Worm (Caenorhabditis elegans): ENCODE measurements around the gene hsp-3.

The hsp-3 gene

DNA sequence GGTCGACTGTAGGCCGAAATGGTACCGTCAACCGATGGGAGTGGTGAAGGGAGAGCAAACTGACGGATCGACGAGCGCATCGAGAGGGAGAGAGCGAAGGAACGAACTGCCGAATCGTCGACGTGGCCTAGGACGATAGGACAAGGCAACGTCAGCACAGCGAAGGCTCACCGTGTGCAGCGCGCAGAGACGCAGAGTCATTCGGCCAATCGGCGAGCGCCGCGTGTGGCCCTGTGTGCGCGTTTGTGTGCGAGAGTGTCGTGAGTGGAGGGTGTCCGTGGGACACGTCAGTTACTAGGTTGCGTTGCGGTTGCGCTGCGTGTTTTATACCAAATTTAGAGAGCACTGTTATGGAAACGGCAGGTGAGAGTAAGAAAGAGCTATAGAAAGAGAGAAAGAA lies at the start of gene hsp-3:
hsp-3 (minus strand) TSS at position 158 of the 400 bp plus-strand sequence.
- no peak for TF ChIP-seq unc-62 (GFP tag; optimal IDR thresholded peaks at IDR 0.05)

DNA sequence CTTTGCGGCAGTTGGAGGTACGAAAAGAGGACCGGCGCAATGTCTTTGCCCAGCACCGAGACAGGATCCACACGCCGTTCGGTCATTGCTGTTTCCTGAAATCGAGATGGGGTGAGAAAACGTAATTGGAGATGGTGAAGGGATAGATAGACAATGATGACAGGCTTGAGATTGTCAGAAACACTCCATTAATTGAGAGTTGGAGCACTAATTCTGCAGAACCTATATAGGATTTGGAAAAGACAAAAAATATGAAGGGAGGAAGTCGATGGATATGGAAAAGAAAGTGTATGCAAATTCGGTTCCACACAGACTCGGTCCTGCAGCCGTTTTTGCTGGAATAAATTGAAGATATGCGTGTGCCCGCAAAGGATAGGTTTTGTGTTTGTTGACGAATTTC lies 46.3 kb upstream of the hsp-3 start, which contains the start of gene Y72A10A.1:
Y72A10A.1 (minus strand) TSS at position 101 of the 400 bp plus-strand sequence.
- TF ChIP-seq unc-62 (GFP tag; optimal IDR thresholded peaks at IDR 0.05), result no peak

DNA sequence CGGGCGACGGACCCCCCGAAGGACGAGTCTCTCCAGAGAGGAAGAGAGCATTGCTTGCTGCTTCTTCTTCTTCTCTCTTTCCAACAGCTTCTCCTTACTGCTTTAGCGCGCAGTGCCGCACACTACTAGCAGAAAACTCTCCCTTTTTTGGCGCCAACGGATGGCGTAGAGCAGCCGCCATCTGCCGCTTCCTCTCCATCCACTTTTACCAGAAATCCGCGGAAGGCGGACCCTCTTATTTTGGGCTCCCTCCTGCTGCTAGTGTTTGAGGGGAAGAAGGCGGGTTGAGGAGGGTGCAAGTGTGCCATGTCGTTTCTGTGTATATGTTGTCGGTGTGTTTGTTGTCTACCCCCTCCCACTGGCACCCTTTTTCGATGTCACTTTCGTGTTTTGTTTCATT lies 42.5 kb upstream of the hsp-3 start:
- TF ChIP-seq unc-62 (GFP tag; optimal IDR thresholded peaks at IDR 0.05), result no peak

- TF ChIP-seq unc-62 (GFP tag; optimal IDR thresholded peaks at IDR 0.05), result no peak
Observed at ce11 chrX:6129277-6129676, 37.4 kb upstream of the hsp-3 start.

ce11 chrX:6128773-6129172 lies 36.8 kb upstream of the hsp-3 start:
- TF ChIP-seq unc-62 (GFP tag; optimal IDR thresholded peaks at IDR 0.05), result no peak

ce11 chrX:6128225-6128686 lies 36.3 kb upstream of the hsp-3 start, which contains the start of gene C15H9.9:
Gene C15H9.9 (minus strand): TSS chrX:6128275.
- no peak for TF ChIP-seq unc-62 (GFP tag; optimal IDR thresholded peaks at IDR 0.05)

DNA sequence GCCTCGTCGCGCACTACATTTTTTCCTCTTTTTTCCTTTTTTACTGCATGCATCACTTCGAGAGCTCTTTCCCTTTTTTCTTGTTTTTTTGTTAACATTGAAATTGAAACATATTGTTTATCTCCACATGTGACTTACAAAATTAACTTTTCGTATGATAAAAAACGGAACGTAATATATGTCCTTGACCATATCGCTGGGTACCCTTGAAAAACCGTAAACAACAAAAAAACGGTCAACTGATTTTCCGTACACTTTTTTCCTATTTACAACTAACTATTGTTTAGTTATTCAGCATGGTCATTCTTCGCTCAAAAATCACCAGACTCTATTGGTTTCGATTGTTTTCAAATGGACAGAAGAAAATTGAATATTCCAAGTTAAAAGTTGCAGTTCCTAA lies 30.1 kb upstream of the hsp-3 start, which contains the start of gene nnt-1:
nnt-1 (plus strand) TSS at position 286 of the 400 bp plus-strand sequence.
- TF ChIP-seq unc-62 (GFP tag; optimal IDR thresholded peaks at IDR 0.05), result no peak

- TF ChIP-seq unc-62 (GFP tag; optimal IDR thresholded peaks at IDR 0.05), result no peak
Observed at ce11 chrX:6121279-6121678, 29.4 kb upstream of the hsp-3 start.

DNA sequence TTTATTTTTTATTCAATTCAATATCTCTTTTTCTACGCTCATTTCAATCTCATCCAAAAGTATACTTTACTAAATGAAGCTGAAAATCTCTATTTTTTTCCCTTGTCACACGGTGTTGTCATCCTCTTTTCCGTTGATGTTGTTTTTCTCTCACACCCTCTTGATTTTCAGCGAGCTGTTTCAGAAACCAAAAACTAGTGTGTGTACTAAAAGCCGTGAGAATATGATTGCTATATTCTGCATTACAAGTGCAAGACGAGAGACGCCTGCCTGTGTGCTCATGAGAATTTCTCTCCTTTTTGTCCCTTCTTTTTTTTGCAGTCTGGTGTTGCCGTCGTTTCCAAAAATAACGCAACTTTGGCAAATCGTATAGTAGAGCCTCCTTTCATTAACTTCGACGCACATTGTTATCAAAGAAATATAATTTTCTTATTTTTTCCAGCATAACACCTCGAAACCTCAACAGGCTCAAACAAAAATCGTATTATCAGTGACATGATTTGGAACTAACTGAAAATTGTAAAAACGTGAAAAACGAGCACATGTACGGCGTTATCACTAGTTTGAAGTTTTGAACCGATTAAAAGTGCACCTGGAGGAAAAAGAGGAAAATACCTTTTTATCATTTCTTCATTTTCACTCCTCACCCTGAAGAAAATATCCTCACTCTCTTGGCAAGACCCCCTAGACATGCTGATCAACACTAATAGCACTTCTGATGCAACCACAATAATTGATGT lies 26.3 kb upstream of the hsp-3 start, which contains the start of gene C15H9.2:
C15H9.2 (plus strand) TSS at position 441 of the 740 bp plus-strand sequence.
- TF ChIP-seq unc-62 (GFP tag; optimal IDR thresholded peaks at IDR 0.05), result no peak

DNA sequence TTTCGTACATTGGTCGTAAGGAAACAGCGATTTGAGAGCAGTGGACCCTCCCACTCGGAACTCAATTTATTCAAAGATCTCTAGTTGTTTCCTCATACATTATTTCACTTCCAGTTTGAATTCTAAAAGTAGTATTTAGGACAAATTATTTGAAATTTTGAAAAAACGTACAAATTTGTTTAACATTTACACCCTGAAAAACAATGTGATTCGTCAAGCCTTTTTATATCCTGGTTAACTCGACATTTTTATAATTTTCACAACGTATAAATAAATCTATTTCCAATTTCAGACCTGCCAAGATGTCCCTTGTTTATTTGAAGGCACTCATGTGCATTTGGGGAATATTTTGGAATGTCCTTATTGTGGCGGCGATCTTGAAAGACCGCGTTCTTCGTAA lies 23.6 kb upstream of the hsp-3 start, which contains the start of gene C15H9.3:
C15H9.3 (plus strand) TSS at position 301 of the 400 bp plus-strand sequence.
- no peak for TF ChIP-seq unc-62 (GFP tag; optimal IDR thresholded peaks at IDR 0.05)

ce11 chrX:6112817-6113216 lies 20.9 kb upstream of the hsp-3 start, which contains the start of gene prx-3:
Gene prx-3 (minus strand): TSS chrX:6112917.
- TF ChIP-seq unc-62 (GFP tag; optimal IDR thresholded peaks at IDR 0.05), result no peak

- no peak for TF ChIP-seq unc-62 (GFP tag; optimal IDR thresholded peaks at IDR 0.05)
Observed at ce11 chrX:6109288-6109770, 17.4 kb upstream of the hsp-3 start, which contains the start of gene kynu-1. Gene kynu-1 (minus strand): TSS chrX:6109338.

DNA sequence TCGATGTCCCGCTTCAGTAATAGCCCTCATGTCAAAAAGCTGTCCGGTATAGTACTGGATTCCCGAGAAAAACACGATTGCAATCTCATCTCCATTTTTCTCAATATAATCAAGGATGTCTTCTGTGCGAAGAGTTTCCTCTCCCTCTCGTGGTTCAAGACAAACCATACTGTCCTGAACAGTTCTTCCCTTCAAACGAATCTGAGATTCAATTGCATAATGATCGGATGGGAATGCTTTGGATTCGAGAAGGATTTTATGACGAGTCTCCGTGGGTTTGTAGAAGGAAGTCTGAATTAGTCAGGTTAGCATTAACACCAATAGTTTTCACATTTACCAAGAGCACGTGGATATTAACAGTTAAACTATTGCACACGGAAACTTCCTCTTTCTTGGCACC lies 16.0 kb upstream of the hsp-3 start:
- TF ChIP-seq unc-62 (GFP tag; optimal IDR thresholded peaks at IDR 0.05), result no peak

DNA sequence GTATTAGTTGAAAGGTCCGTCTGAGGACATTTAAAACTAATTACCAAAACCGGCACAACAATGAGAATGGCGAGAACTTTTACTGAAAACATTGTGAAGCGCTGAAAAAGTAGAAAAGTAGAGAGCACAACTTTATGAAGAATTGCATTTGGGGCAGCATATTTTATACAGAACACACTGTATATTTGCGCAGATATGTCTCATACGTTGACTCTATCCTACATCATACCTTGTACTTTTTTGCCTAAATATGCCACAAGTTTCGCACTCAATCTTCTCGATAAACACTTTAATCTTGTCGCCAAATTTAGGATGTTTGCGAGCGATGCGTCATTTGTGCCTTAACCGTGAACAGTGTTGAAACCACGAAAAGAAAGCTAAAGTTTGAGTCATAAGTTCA lies 11.4 kb upstream of the hsp-3 start, which contains the start of gene C15H9.11:
C15H9.11 (minus strand) TSS at position 101 of the 400 bp plus-strand sequence.
- no peak for TF ChIP-seq unc-62 (GFP tag; optimal IDR thresholded peaks at IDR 0.05)

- TF ChIP-seq unc-62 (GFP tag; optimal IDR thresholded peaks at IDR 0.05), result no peak
Observed at ce11 chrX:6100395-6101099, 8.6 kb upstream of the hsp-3 start.

DNA sequence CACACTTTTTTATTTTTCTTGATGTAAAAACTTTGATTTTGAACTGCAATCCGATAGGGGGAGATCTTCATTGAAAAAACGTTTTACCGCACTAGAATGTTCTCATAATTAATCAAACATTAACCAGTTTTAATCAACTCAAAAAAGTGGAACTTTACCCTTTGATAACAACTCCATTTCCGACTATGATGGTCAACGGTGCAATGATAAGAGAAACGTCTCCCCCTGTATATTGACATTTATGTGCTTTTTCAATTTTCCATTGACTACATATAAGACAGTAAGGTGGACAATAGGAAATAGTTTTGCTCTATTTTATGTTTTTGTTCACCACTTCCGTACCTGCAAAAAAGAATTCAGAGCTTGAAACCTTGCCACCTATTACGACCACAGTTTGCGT lies 6.5 kb upstream of the hsp-3 start:
- TF ChIP-seq unc-62 (GFP tag; optimal IDR thresholded peaks at IDR 0.05), result no peak
